Fruit fly (Drosophila melanogaster) S2 (cell line): ENCODE results near the gene Kaz1-ORFB.

Experiments used
- CG8478 ChIP-seq: fragments of >200 bp; optimal IDR thresholded peaks from 2 replicates; lab custom pipeline; 2018
- CTCF ChIP-seq, 2 experiments: fragments of >200 bp; optimal IDR thresholded peaks; 2 replicates each; lab custom pipeline; 2018

- TF ChIP-seq CG8478 (lab: Kevin White, UChicago): no peak
- no peak for TF ChIP-seq CTCF (optimal IDR thresholded peaks at IDR 0.05; lab: Kevin White, UChicago)
Measured at dm6 chr3L:217480-218118, 1.2 kb downstream of the Kaz1-ORFB start, which contains the start of gene CG13877.
